Fruit fly (Drosophila melanogaster) whole organism, adult: ENCODE results near the gene Smn.

Source experiments
- CG11617 ChIP-seq: fragments of 200-800 bp; sonication (Bioruptor generic); optimal IDR thresholded peaks from 2 replicates; lab custom pipeline; 2017; ENCODE audit warnings: mild to moderate bottlenecking, missing biosample characterization, missing genetic modification reagents, missing genetic modification characterization
- CG12768 ChIP-seq: fragments of 200-800 bp; sonication (Bioruptor generic); optimal IDR thresholded peaks from 2 replicates; lab custom pipeline; 2017; ENCODE audit warnings: missing biosample characterization, missing genetic modification characterization, mild to moderate bottlenecking, moderate library complexity, missing genetic modification reagents
- CG14711 ChIP-seq: fragments of 200-800 bp; sonication (Bioruptor generic); optimal IDR thresholded peaks from 2 replicates; lab custom pipeline; 2018; ENCODE audit warnings: missing biosample characterization, mild to moderate bottlenecking, missing genetic modification characterization, moderate library complexity
- CG1620 ChIP-seq: fragments of 200-800 bp; sonication (Bioruptor generic); optimal IDR thresholded peaks from 2 replicates; lab custom pipeline; 2016; ENCODE audit warnings: missing biosample characterization, missing genetic modification characterization
- CG33017 ChIP-seq: fragments of 200-800 bp; sonication (Bioruptor generic); optimal IDR thresholded peaks from 2 replicates; lab custom pipeline; 2018; ENCODE audit warnings: missing biosample characterization, mild to moderate bottlenecking, missing genetic modification characterization, moderate library complexity
- CG5204 ChIP-seq: fragments of 200-800 bp; sonication (Bioruptor generic); optimal IDR thresholded peaks from 2 replicates; lab custom pipeline; 2016; ENCODE audit warnings: missing biosample characterization, missing genetic modification characterization
- CG7045 ChIP-seq: fragments of 200-800 bp; sonication (Bioruptor generic); optimal IDR thresholded peaks from 2 replicates; lab custom pipeline; 2017; ENCODE audit warnings: missing biosample characterization, mild to moderate bottlenecking, missing genetic modification characterization
- CG7101 ChIP-seq: fragments of 200-800 bp; sonication (Bioruptor generic); optimal IDR thresholded peaks from 2 replicates; lab custom pipeline; 2018; ENCODE audit warnings: missing biosample characterization, mild to moderate bottlenecking, missing genetic modification characterization, moderate library complexity
- Clk ChIP-seq: fragments of 200-800 bp; sonication (Bioruptor generic); optimal IDR thresholded peaks from 2 replicates; lab custom pipeline; 2017; ENCODE audit warnings: missing biosample characterization, missing genetic modification characterization
- Crg-1 ChIP-seq: fragments of 200-800 bp; sonication (Bioruptor generic); optimal IDR thresholded peaks from 2 replicates; lab custom pipeline; 2016; ENCODE audit warnings: missing biosample characterization, missing genetic modification characterization
- Hr96 ChIP-seq: fragments of 200-800 bp; sonication (Bioruptor generic); optimal IDR thresholded peaks from 2 replicates; lab custom pipeline; 2016; ENCODE audit warnings: missing biosample characterization, missing genetic modification characterization
- Mnt ChIP-seq: fragments of 200-800 bp; sonication (Bioruptor generic); optimal IDR thresholded peaks from 2 replicates; lab custom pipeline; 2016; ENCODE audit warnings: missing biosample characterization, mild to moderate bottlenecking, missing genetic modification characterization
- bab1 ChIP-seq: fragments of 200-800 bp; sonication (Bioruptor generic); optimal IDR thresholded peaks from 3 replicates; lab custom pipeline; 2019; ENCODE audit warnings: missing biosample characterization, mild to moderate bottlenecking, missing genetic modification characterization, moderate library complexity
- cic ChIP-seq: fragments of 200-800 bp; sonication (Bioruptor generic); optimal IDR thresholded peaks from 2 replicates; lab custom pipeline; 2017; ENCODE audit warnings: missing biosample characterization, mild to moderate bottlenecking, missing genetic modification characterization, moderate library complexity
- cnc ChIP-seq, 2 experiments: fragments of >200 bp; optimal IDR thresholded peaks; 2 replicates each; lab custom pipeline; 2017
- kay ChIP-seq: fragments of 200-800 bp; sonication (Bioruptor generic); peaks from one replicate; lab custom pipeline; 2016; ENCODE audit warnings: missing biosample characterization, missing genetic modification characterization, borderline replicate concordance
- ovo ChIP-seq: fragments of 200-800 bp; sonication (Bioruptor generic); optimal IDR thresholded peaks from 2 replicates; lab custom pipeline; 2016; ENCODE audit warnings: missing biosample characterization, missing genetic modification characterization
- pad ChIP-seq: fragments of 200-800 bp; sonication (Bioruptor generic); optimal IDR thresholded peaks from 3 replicates; lab custom pipeline; 2017; ENCODE audit warnings: missing biosample characterization, missing genetic modification characterization, mild to moderate bottlenecking, moderate library complexity, missing genetic modification reagents
- tj ChIP-seq: fragments of 200-800 bp; sonication (Bioruptor generic); optimal IDR thresholded peaks from 3 replicates; lab custom pipeline; 2017; ENCODE audit warnings: missing biosample characterization, mild to moderate bottlenecking, missing genetic modification characterization, moderate library complexity
- toe ChIP-seq: fragments of 200-800 bp; sonication (Bioruptor generic); optimal IDR thresholded peaks from 2 replicates; lab custom pipeline; 2016; ENCODE audit warnings: missing biosample characterization, missing genetic modification characterization

Smn gene

dm6 chr3L:16587994-16588622 is 6.8 kb upstream of the Smn start:
- TF ChIP-seq Mnt (peak; percentile 77), ovo (peak; percentile 65), CG14711 (tag; lab: Kevin White, UChicago) (peak; percentile 70), CG5204 (GFP tag; lab: Kevin White, UChicago) (no peak), CG7101 (peak; percentile 75), Hr96 (no peak), CG1620 (GFP tag; lab: Kevin White, UChicago) (peak; percentile 71), CG11617 (GFP tag; lab: Kevin White, UChicago) (peak; percentile 64), Clk (GFP tag; lab: Kevin White, UChicago) (peak; percentile 20), cic (GFP tag; lab: Kevin White, UChicago) (peak; percentile 35), bab1 (GFP tag; lab: Kevin White, UChicago) (peak; percentile 33), pad (GFP tag; lab: Kevin White, UChicago) (peak; percentile 55), Crg-1 (peak; percentile 70), CG33017 (tag; lab: Kevin White, UChicago) (peak; percentile 70), tj (GFP tag; lab: Kevin White, UChicago) (peak; percentile 49), kay (no peak), toe (no peak), CG7045 (GFP tag; lab: Kevin White, UChicago) (peak; percentile 34), CG12768 (GFP tag; lab: Kevin White, UChicago) (peak; percentile 35), cnc (optimal IDR thresholded peaks at IDR 0.05; lab: Kevin White, UChicago) (no peak)

- TF ChIP-seq cic (GFP tag; lab: Kevin White, UChicago) (peak; percentile 32), CG7101 (peak; percentile 9), Clk (GFP tag; lab: Kevin White, UChicago) (no peak), CG11617 (GFP tag; lab: Kevin White, UChicago) (no peak), bab1 (GFP tag; lab: Kevin White, UChicago) (peak; percentile 36), Mnt (peak; percentile 25), kay (no peak), tj (GFP tag; lab: Kevin White, UChicago) (peak; percentile 17)
These were observed 5.6 kb upstream of the Smn start, which contains the start of the genes Syx8 and CG32163 for dm6 chr3L:16586989-16587388. Syx8 (minus strand) TSS chr3L:16587057. CG32163 (plus strand) TSS chr3L:16587157.

dm6 chr3L:16584074-16584578 is 2.8 kb upstream of the Smn start, which contains the start of gene UQCR-C2:
UQCR-C2 (plus strand) TSS chr3L:16584124.
- TF ChIP-seq CG7101 (peak; percentile 54), kay (no peak), toe (no peak), CG7045 (GFP tag; lab: Kevin White, UChicago) (no peak), CG12768 (GFP tag; lab: Kevin White, UChicago) (no peak), CG14711 (tag; lab: Kevin White, UChicago) (peak; percentile 30), cnc (optimal IDR thresholded peaks at IDR 0.05; lab: Kevin White, UChicago) (no peak), ovo (no peak), cic (GFP tag; lab: Kevin White, UChicago) (peak; percentile 47), CG11617 (GFP tag; lab: Kevin White, UChicago) (peak; percentile 48), CG33017 (tag; lab: Kevin White, UChicago) (peak; percentile 5), Clk (GFP tag; lab: Kevin White, UChicago) (no peak), CG5204 (GFP tag; lab: Kevin White, UChicago) (no peak), Crg-1 (peak; percentile 29), Mnt (peak; percentile 70), tj (GFP tag; lab: Kevin White, UChicago) (peak; percentile 54), CG1620 (GFP tag; lab: Kevin White, UChicago) (peak; percentile 68), Hr96 (no peak), pad (GFP tag; lab: Kevin White, UChicago) (no peak), bab1 (GFP tag; lab: Kevin White, UChicago) (peak; percentile 76)

dm6 chr3L:16582678-16583315 is 1.4 kb upstream of the Smn start, which contains the start of gene Rpn12:
Rpn12 (plus strand) TSS chr3L:16583028.
- TF ChIP-seq Crg-1 (peak; percentile 16), tj (GFP tag; lab: Kevin White, UChicago) (peak; percentile 33), CG11617 (GFP tag; lab: Kevin White, UChicago) (peak; percentile 38), bab1 (GFP tag; lab: Kevin White, UChicago) (peak; percentile 61), pad (GFP tag; lab: Kevin White, UChicago) (peak; percentile 20), CG12768 (GFP tag; lab: Kevin White, UChicago) (peak; percentile 2), kay (no peak), Clk (GFP tag; lab: Kevin White, UChicago) (no peak), CG33017 (tag; lab: Kevin White, UChicago) (peak; percentile 63), toe (no peak), ovo (no peak), CG1620 (GFP tag; lab: Kevin White, UChicago) (no peak), cnc (optimal IDR thresholded peaks at IDR 0.05; lab: Kevin White, UChicago) (peak in 1 of 2 experiments; percentile 35), Hr96 (no peak), CG5204 (GFP tag; lab: Kevin White, UChicago) (no peak), CG7045 (GFP tag; lab: Kevin White, UChicago) (peak; percentile 41), cic (GFP tag; lab: Kevin White, UChicago) (no peak), Mnt (no peak), CG14711 (tag; lab: Kevin White, UChicago) (peak; percentile 49), CG7101 (peak; percentile 62)

dm6 chr3L:16580049-16580448 is 1.3 kb downstream of the Smn start, which contains the start of gene nxf2:
nxf2 (minus strand) TSS chr3L:16580306.
- TF ChIP-seq Crg-1 (no peak), tj (GFP tag; lab: Kevin White, UChicago) (peak; percentile 98), ovo (peak; percentile 54), CG7045 (GFP tag; lab: Kevin White, UChicago) (no peak), CG12768 (GFP tag; lab: Kevin White, UChicago) (no peak), bab1 (GFP tag; lab: Kevin White, UChicago) (peak; percentile 65), kay (no peak), CG5204 (GFP tag; lab: Kevin White, UChicago) (no peak)
